Worm (Caenorhabditis elegans) whole organism, L4 larva: ENCODE data around the gene phf-31.

Experiments used
- R02D3.7 ChIP-seq: fragments of 150-350 bp; sonication (generic microtip); optimal IDR thresholded peaks from 3 replicates; lab custom pipeline; 2014; ENCODE audit warnings: missing biosample characterization, missing genetic modification characterization
- ama-1 ChIP-seq: fragments of 150-350 bp; optimal IDR thresholded peaks from 2 replicates; lab custom pipeline; 2014; ENCODE audit warnings: inconsistent platforms, mixed read lengths
- ceh-62 ChIP-seq: sonication (generic microtip); optimal IDR thresholded peaks from 2 replicates; lab custom pipeline; 2017; ENCODE audit warnings: missing biosample characterization, missing genetic modification characterization
- daf-16 ChIP-seq, 3 experiments: sonication (generic microtip); optimal IDR thresholded peaks; 2 replicates each; lab custom pipeline; 2016 to 2017; ENCODE audit warnings: missing genetic modification characterization in 3 of 3, missing genetic modification reagents in 3 of 3, mild to moderate bottlenecking in 2 of 3, missing compliant biosample characterization in 2 of 3, missing biosample characterization in 1 of 3, moderate library complexity in 1 of 3
- fkh-10 ChIP-seq: fragments of 150-350 bp; optimal IDR thresholded peaks from 2 replicates; lab custom pipeline; 2014; ENCODE audit warnings: missing biosample characterization, missing genetic modification reagents, missing genetic modification characterization
- hmg-1.1 ChIP-seq: fragments of 200-800 bp; sonication (Bioruptor generic); IDR thresholded peaks from 2 replicates; pipeline ENCODE4 v1.3.6; 2022; ENCODE audit warnings: missing genetic modification reagents, missing genetic modification characterization, missing compliant biosample characterization
- mep-1 ChIP-seq: fragments of 150-350 bp; sonication (generic microtip); optimal IDR thresholded peaks from 3 replicates; lab custom pipeline; 2014; ENCODE audit warnings: missing biosample characterization, missing genetic modification characterization
- mes-2 ChIP-seq: sonication (generic microtip); optimal IDR thresholded peaks from 2 replicates; lab custom pipeline; 2016; ENCODE audit warnings: missing genotype, mild to moderate bottlenecking, missing genetic modification characterization, missing compliant biosample characterization; ENCODE audit not compliant: poor library complexity, severe bottlenecking
- nhr-111 ChIP-seq: fragments of 200-800 bp; sonication (Bioruptor generic); optimal IDR thresholded peaks from 2 replicates; lab custom pipeline; 2018; ENCODE audit warnings: mild to moderate bottlenecking, missing genetic modification characterization, missing compliant biosample characterization
- nhr-28 ChIP-seq: fragments of 150-350 bp; optimal IDR thresholded peaks from 2 replicates; lab custom pipeline; 2014; ENCODE audit warnings: missing biosample characterization, missing genetic modification characterization
- pqm-1 ChIP-seq: sonication (generic microtip); optimal IDR thresholded peaks from 2 replicates; lab custom pipeline; 2017; ENCODE audit warnings: missing biosample characterization, missing genetic modification characterization
- snpc-4 ChIP-seq: fragments of 150-350 bp; optimal IDR thresholded peaks from 2 replicates; lab custom pipeline; 2014; ENCODE audit warnings: missing biosample characterization, missing genetic modification characterization
- zag-1 ChIP-seq: fragments of 150-350 bp; optimal IDR thresholded peaks from 2 replicates; lab custom pipeline; 2014; ENCODE audit warnings: missing biosample characterization, missing genetic modification characterization
- ztf-11 ChIP-seq: fragments of 150-350 bp; optimal IDR thresholded peaks from 2 replicates; lab custom pipeline; 2014; ENCODE audit warnings: missing biosample characterization, missing genetic modification characterization

- TF ChIP-seq mep-1 (no peak), nhr-111 (GFP tag; lab: Kevin White, UChicago) (no peak), snpc-4 (no peak), ceh-62 (tag; lab: Kevin White, UChicago) (no peak), ztf-11 (tag; lab: Kevin White, UChicago) (no peak), hmg-1.1 (GFP tag; lab: Robert Waterston, UW) (no peak), fkh-10 (GFP tag; lab: Kevin White, UChicago) (no peak), nhr-28 (tag; lab: Kevin White, UChicago) (peak; percentile 23), R02D3.7 (tag; lab: Kevin White, UChicago) (no peak), ama-1 (lab: Kevin White, UChicago) (peak; percentile 70), daf-16 (GFP tag; optimal IDR thresholded peaks at IDR 0.05; lab: Kevin White, UChicago) (no peak), daf-16 (tag; optimal IDR thresholded peaks at IDR 0.05; lab: Kevin White, UChicago) (no peak), zag-1 (tag; lab: Kevin White, UChicago) (no peak), pqm-1 (tag; lab: Kevin White, UChicago) (no peak), mes-2 (no peak)
Observed at ce11 chrX:10688311-10688710, 6.5 kb downstream of the phf-31 start.
